Worm (Caenorhabditis elegans) whole organism, L1 larva: Measurements from ENCODE around the gene Y6E2A.4.

ENCODE experiments used
- C04F5.9 ChIP-seq: sonication (generic microtip); optimal IDR thresholded peaks from 2 replicates; lab custom pipeline; 2016; ENCODE audit warnings: missing genetic modification characterization, missing compliant biosample characterization
- C34B4.2 ChIP-seq: sonication (generic microtip); optimal IDR thresholded peaks from 2 replicates; lab custom pipeline; 2017; ENCODE audit warnings: mild to moderate bottlenecking, missing genetic modification characterization, missing compliant biosample characterization
- Y116A8C.19 ChIP-seq: sonication (generic microtip); optimal IDR thresholded peaks from 2 replicates; lab custom pipeline; 2016; ENCODE audit warnings: missing compliant biosample characterization, missing genetic modification characterization, borderline replicate concordance
- aha-1 ChIP-seq: fragments of 150-350 bp; optimal IDR thresholded peaks from 2 replicates; lab custom pipeline; 2014; ENCODE audit warnings: missing biosample characterization, missing genetic modification characterization
- aly-2 ChIP-seq: fragments of 150-350 bp; optimal IDR thresholded peaks from 2 replicates; lab custom pipeline; 2014; ENCODE audit warnings: missing biosample characterization, missing genetic modification characterization
- ama-1 ChIP-seq: fragments of 150-350 bp; optimal IDR thresholded peaks from 2 replicates; lab custom pipeline; 2014
- ceh-8 ChIP-seq: fragments of 200-800 bp; sonication (Bioruptor generic); optimal IDR thresholded peaks from 2 replicates; lab custom pipeline; 2018; ENCODE audit warnings: mild to moderate bottlenecking, missing genetic modification characterization, moderate library complexity, missing compliant biosample characterization
- ceh-88 ChIP-seq: fragments of 200-800 bp; sonication (Bioruptor generic); IDR thresholded peaks from 2 replicates; pipeline ENCODE4 v1.3.6; 2022; ENCODE audit warnings: missing genetic modification characterization, missing compliant biosample characterization
- ceh-90 ChIP-seq: sonication (generic microtip); optimal IDR thresholded peaks from 2 replicates; lab custom pipeline; 2016; ENCODE audit warnings: missing genetic modification characterization, missing compliant biosample characterization
- egl-27 ChIP-seq, 2 experiments: fragments of 150-350 bp in 1 of 2; sonication (generic microtip); optimal IDR thresholded peaks; 3 replicates each; lab custom pipeline; 2017 to 2018; ENCODE audit warnings: missing biosample characterization in 2 of 2, missing genetic modification characterization in 2 of 2, missing genetic modification reagents in 2 of 2
- elt-2 ChIP-seq: sonication (generic microtip); optimal IDR thresholded peaks from 2 replicates; lab custom pipeline; 2016; ENCODE audit warnings: missing genetic modification characterization, mild to moderate bottlenecking, inconsistent platforms, missing compliant biosample characterization, missing genetic modification reagents
- fkh-8 ChIP-seq: sonication (generic microtip); optimal IDR thresholded peaks from 2 replicates; lab custom pipeline; 2016; ENCODE audit warnings: mild to moderate bottlenecking, missing genetic modification characterization, missing compliant biosample characterization
- hlh-4 ChIP-seq: sonication (generic microtip); optimal IDR thresholded peaks from 2 replicates; lab custom pipeline; 2016; ENCODE audit warnings: mild to moderate bottlenecking, missing genetic modification characterization, missing compliant biosample characterization
- irx-1 ChIP-seq: sonication (generic microtip); optimal IDR thresholded peaks from 2 replicates; lab custom pipeline; 2016; ENCODE audit warnings: missing genetic modification characterization, missing compliant biosample characterization
- lin-13 ChIP-seq: fragments of 150-350 bp; optimal IDR thresholded peaks from 2 replicates; lab custom pipeline; 2014; ENCODE audit warnings: missing biosample characterization, missing genetic modification reagents, missing genetic modification characterization
- lin-35 ChIP-seq, 2 experiments: fragments of 150-350 bp; optimal IDR thresholded peaks; 2 replicates each; lab custom pipeline; 2014; ENCODE audit warnings: missing biosample characterization in 2 of 2, missing genetic modification characterization in 2 of 2, missing genetic modification reagents in 2 of 2
- lin-39 ChIP-seq: fragments of 150-350 bp; optimal IDR thresholded peaks from 2 replicates; lab custom pipeline; 2014; ENCODE audit warnings: missing biosample characterization, missing genetic modification reagents, missing genetic modification characterization
- mab-9 ChIP-seq: fragments of 200-800 bp; sonication (Bioruptor generic); IDR thresholded peaks from 2 replicates; pipeline ENCODE4 v1.3.6; 2022; ENCODE audit warnings: missing genetic modification reagents, missing genetic modification characterization, missing compliant biosample characterization
- mef-2 ChIP-seq: fragments of 150-350 bp; optimal IDR thresholded peaks from 2 replicates; lab custom pipeline; 2014; ENCODE audit warnings: missing biosample characterization, missing genetic modification characterization
- nhr-19 ChIP-seq: fragments of 200-800 bp; sonication (Bioruptor generic); conservative IDR thresholded peaks from 2 replicates; pipeline ENCODE4 v1.3.6; 2022; ENCODE audit warnings: missing genetic modification characterization, missing compliant biosample characterization
- nhr-20 ChIP-seq: sonication (generic microtip); optimal IDR thresholded peaks from 2 replicates; lab custom pipeline; 2016; ENCODE audit warnings: mild to moderate bottlenecking, missing genetic modification characterization, missing compliant biosample characterization
- nhr-71 ChIP-seq: sonication (generic microtip); optimal IDR thresholded peaks from 2 replicates; lab custom pipeline; 2016; ENCODE audit warnings: mild to moderate bottlenecking, missing genetic modification characterization, moderate library complexity, missing compliant biosample characterization
- nhr-76 ChIP-seq: sonication (generic microtip); optimal IDR thresholded peaks from 2 replicates; lab custom pipeline; 2017; ENCODE audit warnings: missing biosample characterization, missing genetic modification characterization
- nhr-77 ChIP-seq: fragments of 150-350 bp; optimal IDR thresholded peaks from 2 replicates; lab custom pipeline; 2014; ENCODE audit warnings: missing biosample characterization, missing genetic modification characterization
- nhr-84 ChIP-seq: sonication (generic microtip); optimal IDR thresholded peaks from 2 replicates; lab custom pipeline; 2017; ENCODE audit warnings: missing biosample characterization, missing genetic modification characterization
- nhr-85 ChIP-seq: sonication (generic microtip); peaks from one replicate; lab custom pipeline; 2016; ENCODE audit warnings: missing genetic modification characterization, inconsistent platforms, missing compliant biosample characterization
- nhr-90 ChIP-seq: sonication (generic microtip); optimal IDR thresholded peaks from 2 replicates; lab custom pipeline; 2016; ENCODE audit warnings: mild to moderate bottlenecking, missing genetic modification characterization, missing compliant biosample characterization; ENCODE audit not compliant: poor library complexity
- pag-3 ChIP-seq: sonication (generic microtip); optimal IDR thresholded peaks from 2 replicates; lab custom pipeline; 2017; ENCODE audit warnings: missing genetic modification characterization, mild to moderate bottlenecking, missing compliant biosample characterization, antibody characterized with exemption, borderline replicate concordance; ENCODE audit not compliant: insufficient read depth
- pqm-1 ChIP-seq: sonication (generic microtip); optimal IDR thresholded peaks from 3 replicates; lab custom pipeline; 2017; ENCODE audit warnings: missing biosample characterization, missing genetic modification characterization
- rnt-1 ChIP-seq: sonication (generic microtip); optimal IDR thresholded peaks from 2 replicates; lab custom pipeline; 2016; ENCODE audit warnings: mild to moderate bottlenecking, missing genetic modification characterization, moderate library complexity, missing compliant biosample characterization
- skn-1 ChIP-seq: fragments of 150-350 bp; optimal IDR thresholded peaks from 2 replicates; lab custom pipeline; 2014; ENCODE audit warnings: missing biosample characterization, missing genetic modification characterization
- swsn-7 ChIP-seq: sonication (generic microtip); optimal IDR thresholded peaks from 2 replicates; lab custom pipeline; 2016; ENCODE audit warnings: missing genetic modification characterization, missing compliant biosample characterization
- unc-30 ChIP-seq: sonication (generic microtip); optimal IDR thresholded peaks from 2 replicates; lab custom pipeline; 2017; ENCODE audit warnings: missing biosample characterization, missing genetic modification characterization
- unc-62 ChIP-seq: fragments of 150-350 bp; optimal IDR thresholded peaks from 2 replicates; lab custom pipeline; 2014; ENCODE audit warnings: missing biosample characterization, missing genetic modification reagents, missing genetic modification characterization
- zip-4 ChIP-seq: fragments of 200-800 bp; sonication (Bioruptor generic); optimal IDR thresholded peaks from 2 replicates; lab custom pipeline; 2018; ENCODE audit warnings: mild to moderate bottlenecking, missing genetic modification characterization, moderate library complexity, missing compliant biosample characterization
- ztf-11 ChIP-seq, 2 experiments: sonication (generic microtip); optimal IDR thresholded peaks; 2 replicates each; lab custom pipeline; 2016 to 2017; ENCODE audit warnings: missing genetic modification characterization in 2 of 2, missing biosample characterization in 1 of 2, missing compliant biosample characterization in 1 of 2
- ztf-4 ChIP-seq: fragments of 150-350 bp; optimal IDR thresholded peaks from 2 replicates; lab custom pipeline; 2014; ENCODE audit warnings: missing biosample characterization, missing genetic modification characterization

The Y6E2A.4 gene

DNA sequence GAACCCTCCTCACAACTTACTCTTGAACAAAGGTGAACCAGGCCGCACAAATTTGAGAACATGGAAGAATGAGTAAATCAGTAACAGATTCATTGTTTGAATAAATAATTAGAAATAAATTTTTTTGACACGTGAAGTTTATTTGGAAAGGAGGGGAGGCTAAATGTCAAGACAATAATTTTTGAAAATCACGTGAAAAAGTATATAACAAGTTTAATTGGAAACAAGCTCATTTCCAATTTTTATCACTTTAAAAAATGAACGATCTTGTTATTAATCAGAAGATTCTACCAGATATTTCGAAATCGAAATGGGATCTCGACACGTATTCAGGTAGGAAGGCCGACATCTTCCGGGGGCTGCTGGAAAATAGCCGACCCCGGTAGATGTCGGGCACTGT is 10.0 kb upstream of the Y6E2A.4 start, which contains the start of the genes irld-57 and sfxn-1.3:
Gene irld-57 (minus strand): TSS at position 101 of the 400 bp plus-strand sequence.
Gene sfxn-1.3 (plus strand): TSS at position 232 of the 400 bp plus-strand sequence.
- TF ChIP-seq ama-1 (lab: Kevin White, UChicago) (no peak), unc-30 (no peak), skn-1 (no peak), lin-13 (GFP tag; lab: Kevin White, UChicago) (no peak), C34B4.2 (tag; lab: Kevin White, UChicago) (no peak), nhr-20 (tag; lab: Kevin White, UChicago) (no peak), swsn-7 (tag; lab: Kevin White, UChicago) (no peak), zip-4 (GFP tag; lab: Kevin White, UChicago) (no peak), ztf-4 (no peak), nhr-85 (tag; lab: Kevin White, UChicago) (no peak), fkh-8 (tag; lab: Kevin White, UChicago) (no peak), ztf-11 (tag; optimal IDR thresholded peaks at IDR 0.05; lab: Kevin White, UChicago) (no peak), ceh-88 (GFP tag; lab: Robert Waterston, UW) (no peak), nhr-90 (no peak), nhr-76 (tag; lab: Kevin White, UChicago) (no peak), lin-39 (tag; lab: Kevin White, UChicago) (no peak), pag-3 (tag; lab: Kevin White, UChicago) (no peak)

DNA sequence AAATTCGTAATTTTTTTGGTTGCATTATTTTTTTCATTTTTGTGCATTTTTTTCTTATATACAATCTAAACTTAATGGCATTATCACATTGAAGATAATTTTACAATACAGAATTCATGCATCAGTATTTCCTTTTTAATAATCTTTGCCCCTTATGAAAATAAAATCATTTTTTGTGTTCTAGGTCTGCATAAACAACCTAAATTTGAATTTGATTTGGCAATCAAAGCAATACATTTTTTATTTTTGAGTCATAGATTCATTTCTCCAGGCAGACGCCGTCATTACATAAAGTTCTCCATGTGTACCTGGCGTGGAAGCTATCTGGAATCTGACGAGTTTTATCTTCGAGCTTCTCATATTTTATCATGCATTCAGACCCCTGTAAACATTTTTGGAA is 5.3 kb upstream of the Y6E2A.4 start, which contains the start of gene srh-140:
Gene srh-140 (plus strand): TSS at position 301 of the 400 bp plus-strand sequence.
- TF ChIP-seq C04F5.9 (no peak), nhr-71 (tag; lab: Kevin White, UChicago) (no peak), egl-27 (tag; optimal IDR thresholded peaks at IDR 0.05; lab: Kevin White, UChicago) (no peak), irx-1 (tag; lab: Kevin White, UChicago) (no peak), elt-2 (tag; lab: Kevin White, UChicago) (no peak), aha-1 (tag; lab: Kevin White, UChicago) (no peak)

DNA sequence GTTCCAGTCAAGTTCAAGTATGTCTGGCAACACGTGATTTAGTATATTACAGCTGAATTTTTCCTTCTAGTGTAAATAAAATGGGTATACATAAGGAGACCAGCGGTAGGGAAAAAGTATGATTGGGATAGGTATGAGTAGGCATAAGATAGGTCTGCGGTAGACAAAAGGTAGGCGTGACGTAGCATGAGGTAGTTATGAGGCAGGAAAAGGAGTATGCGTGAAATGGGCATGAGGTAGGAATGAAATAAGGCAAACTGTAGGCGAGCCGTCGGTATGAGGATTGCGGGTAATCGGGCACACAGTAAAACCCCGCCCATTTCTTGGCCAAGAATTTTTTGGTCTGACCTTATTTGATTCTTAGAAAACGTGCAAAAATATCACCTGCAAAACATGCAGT is 4.9 kb upstream of the Y6E2A.4 start:
- peak; percentile 95 for TF ChIP-seq hlh-4 (tag; lab: Kevin White, UChicago)
- TF ChIP-seq unc-62 (GFP tag; lab: Kevin White, UChicago): no peak

DNA sequence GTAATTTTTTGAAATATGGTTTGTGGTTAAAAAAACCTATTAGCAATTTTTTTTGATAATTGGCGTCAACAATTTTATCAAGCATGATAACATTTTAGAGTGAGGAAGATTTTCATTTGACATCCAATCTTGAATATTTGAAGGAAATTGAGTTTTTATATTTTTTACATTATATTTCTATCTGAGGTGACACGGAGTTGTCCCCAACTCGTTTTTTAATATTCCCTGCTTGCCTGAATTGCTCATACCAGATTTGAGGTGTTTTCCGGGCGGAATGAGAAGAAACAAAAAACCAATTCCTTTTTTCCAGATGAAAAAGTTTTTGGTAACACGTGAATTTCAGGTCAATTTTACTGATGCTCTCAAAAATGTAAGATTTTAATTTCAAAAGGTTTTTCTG is 3.0 kb upstream of the Y6E2A.4 start, which contains the start of gene Y6E2A.7:
Gene Y6E2A.7 (plus strand): TSS at position 301 of the 400 bp plus-strand sequence.
- TF ChIP-seq lin-13 (GFP tag; lab: Kevin White, UChicago): no peak

DNA sequence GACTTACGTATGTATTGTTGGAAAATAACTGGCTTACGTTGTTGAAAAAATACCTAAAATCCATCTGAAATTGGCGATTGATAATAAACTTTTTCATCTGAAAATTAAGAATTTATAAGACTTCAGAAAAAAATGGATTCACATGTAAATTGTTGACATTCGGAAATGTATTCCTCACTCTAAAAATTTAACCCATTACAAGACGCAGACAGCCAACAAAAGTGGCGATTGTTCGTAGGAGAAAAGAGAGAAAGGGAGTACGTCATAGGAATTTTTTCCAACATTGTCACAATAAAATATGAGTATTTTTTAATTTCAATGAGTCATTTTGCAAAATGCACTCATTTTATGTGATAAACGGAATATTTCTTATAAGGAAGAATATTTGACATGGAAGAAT is 2.0 kb upstream of the Y6E2A.4 start, which contains the start of gene Y6E2A.5:
Gene Y6E2A.5 (minus strand): TSS at position 101 of the 400 bp plus-strand sequence.
- TF ChIP-seq pqm-1 (no peak), rnt-1 (tag; lab: Kevin White, UChicago) (no peak), ceh-8 (GFP tag; lab: Kevin White, UChicago) (no peak), Y116A8C.19 (tag; lab: Kevin White, UChicago) (no peak), mab-9 (GFP tag; lab: Robert Waterston, UW) (no peak), nhr-84 (no peak), ztf-4 (no peak), C04F5.9 (no peak), lin-35 (GFP tag; optimal IDR thresholded peaks at IDR 0.05; lab: Kevin White, UChicago) (no peak), nhr-19 (GFP tag; lab: Robert Waterston, UW) (no peak), fkh-8 (tag; lab: Kevin White, UChicago) (no peak), irx-1 (tag; lab: Kevin White, UChicago) (no peak), nhr-77 (tag; lab: Kevin White, UChicago) (no peak), zip-4 (GFP tag; lab: Kevin White, UChicago) (no peak), ceh-90 (tag; lab: Kevin White, UChicago) (no peak), aly-2 (no peak), mef-2 (tag; lab: Kevin White, UChicago) (no peak), nhr-76 (tag; lab: Kevin White, UChicago) (no peak), hlh-4 (tag; lab: Kevin White, UChicago) (no peak)
